Fruit fly (Drosophila melanogaster): ENCODE results near the gene Ptp61F.

Ptp61F gene

dm6 chr3L:1300076-1300635 is 174.9 kb downstream of the Ptp61F start (continued):
- TF ChIP-seq Myb (GFP tag; optimal IDR thresholded peaks at IDR 0.05) (no peak), CG11093 (GFP tag; IDR thresholded peaks at IDR 0.05) (peak; percentile 55; the same call in 2 of the 3 replicates), CG11696 (GFP tag; IDR thresholded peaks at IDR 0.05) (peak; percentile 69), peb (GFP tag; IDR thresholded peaks at IDR 0.05) (peak; percentile 70; the same call in 1 of the 2 replicates), Atf3 (GFP tag; optimal IDR thresholded peaks at IDR 0.05) (no peak), CG15479 (GFP tag; optimal IDR thresholded peaks at IDR 0.05) (peak; percentile 17), CG9215 (GFP tag; IDR thresholded peaks at IDR 0.05) (peak; percentile 56), Asciz (GFP tag; optimal IDR thresholded peaks at IDR 0.05) (peak; percentile 74), fd102C (GFP tag; optimal IDR thresholded peaks at IDR 0.05) (peak; percentile 41), CG6813 (GFP tag; optimal IDR thresholded peaks at IDR 0.05) (peak; percentile 79), bab2 (GFP tag; optimal IDR thresholded peaks at IDR 0.05) (peak; percentile 40), CG9797 (GFP tag; optimal IDR thresholded peaks at IDR 0.05) (no peak), CG12155 (GFP tag; optimal IDR thresholded peaks at IDR 0.05) (peak; percentile 76), CG4707 (GFP tag; optimal IDR thresholded peaks at IDR 0.05) (peak; percentile 50), CG4360 (GFP tag; IDR thresholded peaks at IDR 0.05) (peak; percentile 69), Oli (tag; optimal IDR thresholded peaks at IDR 0.05) (peak; percentile 83), CG7987 (GFP tag; optimal IDR thresholded peaks at IDR 0.05) (peak; percentile 33), CG9727 (GFP tag; optimal IDR thresholded peaks at IDR 0.05) (peak; percentile 89), Mes4 (GFP tag; optimal IDR thresholded peaks at IDR 0.05) (no peak), CG12071 (GFP tag; optimal IDR thresholded peaks at IDR 0.05) (no peak), Jarid2 (GFP tag; optimal IDR thresholded peaks at IDR 0.05) (peak; percentile 53), CG17385 (GFP tag; optimal IDR thresholded peaks at IDR 0.05) (peak; percentile 79), Fer2 (tag; optimal IDR thresholded peaks at IDR 0.05) (peak; percentile 57), Drgx (GFP tag; IDR thresholded peaks at IDR 0.05) (peak; percentile 23; the same call in 1 of the 2 replicates), Chrac-16 (GFP tag; optimal IDR thresholded peaks at IDR 0.05) (peak; percentile 68), CG16779 (GFP tag; IDR thresholded peaks at IDR 0.05) (no peak), gcm (GFP tag; optimal IDR thresholded peaks at IDR 0.05) (peak; percentile 87), CG13894 (tag; optimal IDR thresholded peaks at IDR 0.05) (peak; percentile 23), CG14710 (tag; optimal IDR thresholded peaks at IDR 0.05) (peak; percentile 92), CG12744 (GFP tag; optimal IDR thresholded peaks at IDR 0.05) (no peak), HHEX (GFP tag; optimal IDR thresholded peaks at IDR 0.05) (peak; percentile 73), sc (optimal IDR thresholded peaks at IDR 0.05) (no peak), sc (GFP tag; optimal IDR thresholded peaks at IDR 0.05) (peak; percentile 79), pros (GFP tag; optimal IDR thresholded peaks at IDR 0.05) (peak; percentile 75), CG15269 (tag; optimal IDR thresholded peaks at IDR 0.05) (peak; percentile 78), CG18619 (GFP tag; optimal IDR thresholded peaks at IDR 0.05) (peak; percentile 72), ab (GFP tag; optimal IDR thresholded peaks at IDR 0.05) (no peak), tap (tag; optimal IDR thresholded peaks at IDR 0.05) (peak; percentile 86), chm (GFP tag; IDR thresholded peaks at IDR 0.05) (peak; percentile 74; the same call in 1 of the 2 replicates), sna (GFP tag; IDR thresholded peaks at IDR 0.05; ENCODE audit: partially characterized antibody) (no peak), CG17912 (GFP tag; optimal IDR thresholded peaks at IDR 0.05) (no peak), Xrp1 (GFP tag; IDR thresholded peaks at IDR 0.05) (peak; percentile 93), exex (tag; optimal IDR thresholded peaks at IDR 0.05) (peak; percentile 31), kay (GFP tag; optimal IDR thresholded peaks at IDR 0.05) (peak; percentile 22), jing (GFP tag; optimal IDR thresholded peaks at IDR 0.05) (no peak), ssp (GFP tag; IDR thresholded peaks at IDR 0.05) (peak; percentile 67), aop (GFP tag; IDR thresholded peaks at IDR 0.05) (peak; percentile 34; the same call in 1 of the 2 replicates), Camta (GFP tag; optimal IDR thresholded peaks at IDR 0.05) (peak; percentile 38), Eip74EF (GFP tag; optimal IDR thresholded peaks at IDR 0.05) (peak in 1 of 2 experiments; percentile 83), Deaf1 (tag; optimal IDR thresholded peaks at IDR 0.05) (peak; percentile 68)

All from whole organism, embryonic.